Worm (Caenorhabditis elegans): Measurements from ENCODE around the gene T07G12.3.

ce11 chrIV:10515128-10515527 is 18.6 kb upstream of the T07G12.3 start, which contains the start of gene C02F4.4:
- no peak for TF ChIP-seq hnd-1 (tag; optimal IDR thresholded peaks at IDR 0.05)
- no peak for TF ChIP-seq ama-1 (optimal IDR thresholded peaks at IDR 0.05)
- no peak for TF ChIP-seq B0310.2 (tag; optimal IDR thresholded peaks at IDR 0.05)
- TF ChIP-seq tra-4 (tag; optimal IDR thresholded peaks at IDR 0.05) = no peak
- no peak for TF ChIP-seq scrt-1 (GFP tag; IDR thresholded peaks at IDR 0.05)
- TF ChIP-seq hmg-4 (GFP tag; optimal IDR thresholded peaks at IDR 0.05) = no peak
- TF ChIP-seq hmbx-1 (tag; optimal IDR thresholded peaks at IDR 0.05) = no peak
- no peak for TF ChIP-seq ceh-36 (tag; optimal IDR thresholded peaks at IDR 0.05)
- TF ChIP-seq pes-1 (GFP tag; IDR thresholded peaks at IDR 0.05) = no peak
- no peak for TF ChIP-seq sea-1 (GFP tag; conservative IDR thresholded peaks at IDR 0.05)
- no peak for TF ChIP-seq tbx-11 (GFP tag; IDR thresholded peaks at IDR 0.05)
